Fruit fly (Drosophila melanogaster): ENCODE measurements around the gene rpk.

rpk gene

DNA sequence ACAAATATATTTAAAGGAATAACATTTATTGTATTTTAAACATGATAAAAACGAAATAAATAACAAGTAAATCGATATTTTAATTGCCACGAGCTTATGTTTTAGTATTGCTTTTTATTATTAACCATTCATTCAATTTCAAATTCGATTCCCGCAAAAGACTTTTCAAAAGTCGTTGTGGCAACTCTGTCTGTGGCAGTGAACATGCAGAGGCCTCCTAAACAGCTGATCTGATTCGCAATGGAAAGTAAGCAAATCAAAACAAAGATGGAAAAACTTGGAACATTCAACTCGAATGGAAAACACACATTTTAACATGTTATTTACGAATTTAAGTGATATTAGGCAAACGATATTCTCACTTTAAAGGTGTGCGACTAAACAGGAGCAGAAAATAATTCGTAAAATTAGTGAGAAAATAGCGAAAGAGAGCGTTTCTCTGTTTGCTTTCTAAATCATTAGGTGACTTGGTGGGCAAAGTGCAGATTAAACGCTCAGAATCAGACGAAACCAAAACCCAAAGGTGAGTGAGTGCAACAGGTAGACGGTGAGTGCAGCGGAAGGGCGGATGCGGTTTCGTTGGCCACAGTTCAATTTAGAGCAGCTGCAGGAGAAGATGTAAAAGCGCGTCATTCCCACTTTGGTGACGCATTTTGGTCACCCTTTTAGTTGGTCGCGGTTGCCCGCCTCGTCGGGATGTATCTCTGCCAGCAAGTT lies 8.9 kb downstream of the rpk start, which contains the start of gene spartin (continued):
- TF ChIP-seq Asciz (GFP tag; optimal IDR thresholded peaks at IDR 0.05), result no peak
- peak; percentile 13 for TF ChIP-seq MESR4 (GFP tag; optimal IDR thresholded peaks at IDR 0.05)
- no peak for TF ChIP-seq Trl (optimal IDR thresholded peaks at IDR 0.05)
- TF ChIP-seq Trl (GFP tag; optimal IDR thresholded peaks at IDR 0.05), result peak; percentile 32
- TF ChIP-seq CG17186 (GFP tag; optimal IDR thresholded peaks at IDR 0.05), result no peak
- no peak for TF ChIP-seq CG7745 (tag; optimal IDR thresholded peaks at IDR 0.05)
- peak; percentile 12 for TF ChIP-seq Chrac-16 (GFP tag; optimal IDR thresholded peaks at IDR 0.05)
- no peak for TF ChIP-seq Hmr (GFP tag; optimal IDR thresholded peaks at IDR 0.05)
- no peak for TF ChIP-seq CG15269 (tag; optimal IDR thresholded peaks at IDR 0.05)
- TF ChIP-seq Dref (GFP tag; IDR thresholded peaks at IDR 0.05), result peak; percentile 53
- peak; percentile 59 for TF ChIP-seq Blimp-1 (GFP tag; optimal IDR thresholded peaks at IDR 0.05)
- no peak for TF ChIP-seq cato (GFP tag; optimal IDR thresholded peaks at IDR 0.05; ENCODE audit: borderline replicate concordance)
- no peak for TF ChIP-seq CG11456 (GFP tag; IDR thresholded peaks at IDR 0.05)
- peak; percentile 26 for TF ChIP-seq nom (GFP tag; optimal IDR thresholded peaks at IDR 0.05)
- TF ChIP-seq CG15696 (tag; optimal IDR thresholded peaks at IDR 0.05), result no peak
- no peak for TF ChIP-seq croc (GFP tag; conservative IDR thresholded peaks at IDR 0.05)
- TF ChIP-seq bbx (GFP tag; IDR thresholded peaks at IDR 0.05; ENCODE audit: partially characterized antibody), result peak; percentile 36; the same call in 1 of the 2 replicates
- no peak for TF ChIP-seq Nf-YA (GFP tag; IDR thresholded peaks at IDR 0.05)
- TF ChIP-seq nmo (GFP tag; optimal IDR thresholded peaks at IDR 0.05), result peak; percentile 20
- no peak for TF ChIP-seq CG6689 (GFP tag; IDR thresholded peaks at IDR 0.05)
- TF ChIP-seq psq (GFP tag; optimal IDR thresholded peaks at IDR 0.05), result no peak
- no peak for TF ChIP-seq CG13123 (GFP tag; optimal IDR thresholded peaks at IDR 0.05)
- TF ChIP-seq bab2 (GFP tag; optimal IDR thresholded peaks at IDR 0.05), result peak; percentile 29
- TF ChIP-seq CG6272 (GFP tag; IDR thresholded peaks at IDR 0.05), result no peak
- no peak for TF ChIP-seq hkb (optimal IDR thresholded peaks at IDR 0.05)
- TF ChIP-seq hkb (GFP tag; IDR thresholded peaks at IDR 0.05), result peak; percentile 30; the same call in 1 of the 2 replicates
- TF ChIP-seq tin (GFP tag; optimal IDR thresholded peaks at IDR 0.05), result peak; percentile 55
- TF ChIP-seq CG33213 (GFP tag; optimal IDR thresholded peaks at IDR 0.05), result peak; percentile 23
- peak; percentile 78 for TF ChIP-seq Dp (GFP tag; optimal IDR thresholded peaks at IDR 0.05)
- peak; percentile 3 for TF ChIP-seq gfzf (GFP tag; optimal IDR thresholded peaks at IDR 0.05)
- TF ChIP-seq CG7372 (GFP tag; IDR thresholded peaks at IDR 0.05), result no peak
- peak; percentile 31 for TF ChIP-seq phol (tag; optimal IDR thresholded peaks at IDR 0.05)
- no peak for TF ChIP-seq ase (GFP tag; IDR thresholded peaks at IDR 0.05)
- TF ChIP-seq salm (tag; optimal IDR thresholded peaks at IDR 0.05), result no peak
- no peak for TF ChIP-seq onecut (GFP tag; IDR thresholded peaks at IDR 0.05)
- TF ChIP-seq Hsf (GFP tag; optimal IDR thresholded peaks at IDR 0.05), result peak; percentile 26
- no peak for TF ChIP-seq CG10431 (GFP tag; optimal IDR thresholded peaks at IDR 0.05)
- no peak for TF ChIP-seq CG43689 (GFP tag; IDR thresholded peaks at IDR 0.05)
- no peak for TF ChIP-seq Eip74EF (GFP tag; optimal IDR thresholded peaks at IDR 0.05)
- TF ChIP-seq CG2712 (tag; optimal IDR thresholded peaks at IDR 0.05), result peak; percentile 28
- TF ChIP-seq CG10959 (GFP tag; IDR thresholded peaks at IDR 0.05), result no peak
- no peak for TF ChIP-seq CG1529 (GFP tag; optimal IDR thresholded peaks at IDR 0.05)
- no peak for TF ChIP-seq wek (GFP tag; optimal IDR thresholded peaks at IDR 0.05)
- TF ChIP-seq E2f1 (GFP tag; IDR thresholded peaks at IDR 0.05), result no peak
- no peak for TF ChIP-seq CG9876 (GFP tag; optimal IDR thresholded peaks at IDR 0.05)
- no peak for TF ChIP-seq NC2α (GFP tag; optimal IDR thresholded peaks at IDR 0.05)
- TF ChIP-seq Tbp (GFP tag; optimal IDR thresholded peaks at IDR 0.05), result no peak
- TF ChIP-seq Stat92E (GFP tag; optimal IDR thresholded peaks at IDR 0.05), result no peak
- no peak for TF ChIP-seq HHEX (GFP tag; optimal IDR thresholded peaks at IDR 0.05)
- no peak for TF ChIP-seq CG2889 (GFP tag; IDR thresholded peaks at IDR 0.05)
